Worm (Caenorhabditis elegans): Measurements from ENCODE around the gene F35F10.1.
A peak's percentile ranks its signal among the peaks of the same experiment; 100 is the strongest.

The F35F10.1 gene

ce11 chrV:3346434-3347019, 30.4 kb downstream of the F35F10.1 start, which contains the start of gene fbxa-65 (continued):
- TF ChIP-seq ceh-8 (GFP tag; optimal IDR thresholded peaks at IDR 0.05) (no peak), sox-4 (tag; optimal IDR thresholded peaks at IDR 0.05) (no peak), ama-1 (optimal IDR thresholded peaks at IDR 0.05) (no peak), unc-62 (GFP tag; optimal IDR thresholded peaks at IDR 0.05) (no peak), elt-2 (tag; optimal IDR thresholded peaks at IDR 0.05) (no peak), mef-2 (tag; optimal IDR thresholded peaks at IDR 0.05) (no peak), mab-9 (GFP tag; IDR thresholded peaks at IDR 0.05) (no peak), snpc-4 (tag; optimal IDR thresholded peaks at IDR 0.05) (no peak), alr-1 (tag; optimal IDR thresholded peaks at IDR 0.05; ENCODE audit: borderline replicate concordance) (no peak), Y116A8C.19 (tag; optimal IDR thresholded peaks at IDR 0.05; ENCODE audit: borderline replicate concordance) (no peak), dpl-1 (GFP tag; optimal IDR thresholded peaks at IDR 0.05) (peak in 2 of 3 experiments; percentile 28 to 47), ceh-90 (tag; optimal IDR thresholded peaks at IDR 0.05) (no peak), nhr-20 (tag; optimal IDR thresholded peaks at IDR 0.05) (peak; percentile 35), fkh-8 (tag; optimal IDR thresholded peaks at IDR 0.05) (no peak), lin-14 (GFP tag; optimal IDR thresholded peaks at IDR 0.05) (peak; percentile 34), hlh-4 (tag; optimal IDR thresholded peaks at IDR 0.05) (no peak), nhr-19 (GFP tag; conservative IDR thresholded peaks at IDR 0.05) (no peak), efl-1 (optimal IDR thresholded peaks at IDR 0.05) (peak; percentile 9 to 39), efl-1 (GFP tag; optimal IDR thresholded peaks at IDR 0.05 in 1 of 2) (peak; percentile 36 to 85), ets-5 (GFP tag; IDR thresholded peaks at IDR 0.05) (no peak), lin-39 (tag; optimal IDR thresholded peaks at IDR 0.05) (no peak), nhr-237 (tag; optimal IDR thresholded peaks at IDR 0.05) (no peak), tbx-2 (tag; optimal IDR thresholded peaks at IDR 0.05) (no peak), aly-2 (tag; optimal IDR thresholded peaks at IDR 0.05) (no peak), nhr-90 (tag; optimal IDR thresholded peaks at IDR 0.05; ENCODE audit: poor library complexity) (no peak), unc-86 (tag; optimal IDR thresholded peaks at IDR 0.05) (no peak), vab-15 (tag; optimal IDR thresholded peaks at IDR 0.05) (no peak), dsc-1 (tag; optimal IDR thresholded peaks at IDR 0.05) (no peak), lin-15B (tag; optimal IDR thresholded peaks at IDR 0.05) (no peak), aha-1 (tag; optimal IDR thresholded peaks at IDR 0.05) (no peak), xbp-1 (tag; optimal IDR thresholded peaks at IDR 0.05) (no peak), fkh-10 (GFP tag; optimal IDR thresholded peaks at IDR 0.05) (no peak), nhr-77 (tag; optimal IDR thresholded peaks at IDR 0.05) (no peak), tlp-1 (tag; optimal IDR thresholded peaks at IDR 0.05) (no peak), nhr-12 (tag; optimal IDR thresholded peaks at IDR 0.05) (no peak), sptf-1 (tag; optimal IDR thresholded peaks at IDR 0.05) (no peak), nhr-76 (tag; optimal IDR thresholded peaks at IDR 0.05) (no peak), isw-1 (GFP tag; IDR thresholded peaks at IDR 0.05) (no peak), C16A3.4 (tag; optimal IDR thresholded peaks at IDR 0.05) (no peak)

ce11 chrV:3347486-3347885, 31.4 kb downstream of the F35F10.1 start:
- TF ChIP-seq lin-14 (GFP tag; optimal IDR thresholded peaks at IDR 0.05) (peak; percentile 49), nhr-71 (tag; optimal IDR thresholded peaks at IDR 0.05) (peak; percentile 43), tlp-1 (tag; optimal IDR thresholded peaks at IDR 0.05) (no peak), nhr-20 (tag; optimal IDR thresholded peaks at IDR 0.05) (peak; percentile 12), xbp-1 (tag; optimal IDR thresholded peaks at IDR 0.05) (no peak), nhr-19 (GFP tag; conservative IDR thresholded peaks at IDR 0.05) (peak; percentile 22; the same call in 1 of the 2 replicates), rnt-1 (tag; optimal IDR thresholded peaks at IDR 0.05) (peak; percentile 57)

ce11 chrV:3349877-3350276, 33.8 kb downstream of the F35F10.1 start, which contains the start of gene C17B7.15:
C17B7.15 (plus strand) TSS chrV:3350177.
- TF ChIP-seq fkh-10 (GFP tag; optimal IDR thresholded peaks at IDR 0.05) (no peak), lin-14 (GFP tag; optimal IDR thresholded peaks at IDR 0.05) (peak; percentile 12)

Data from whole organism, L1 larva.